Worm (Caenorhabditis elegans) whole organism, L4 larva: ENCODE results near the gene F13H10.1.

ENCODE experiments used
- F10B5.3 ChIP-seq: sonication (generic microtip); optimal IDR thresholded peaks from 2 replicates; lab custom pipeline; 2016; ENCODE audit warnings: mild to moderate bottlenecking, missing genetic modification characterization, missing compliant biosample characterization
- R02D3.7 ChIP-seq: fragments of 150-350 bp; sonication (generic microtip); optimal IDR thresholded peaks from 3 replicates; lab custom pipeline; 2014; ENCODE audit warnings: missing biosample characterization, missing genetic modification characterization
- T20F7.1 ChIP-seq: fragments of 200-800 bp; sonication (Bioruptor generic); optimal IDR thresholded peaks from 2 replicates; lab custom pipeline; 2018; ENCODE audit warnings: mild to moderate bottlenecking, missing genetic modification characterization, missing compliant biosample characterization
- Y105C5A.15 ChIP-seq: fragments of 200-800 bp; sonication (Bioruptor generic); IDR thresholded peaks from 2 replicates; pipeline ENCODE4 v1.3.6; 2022; ENCODE audit warnings: missing genetic modification characterization, missing compliant biosample characterization
- ZK337.2 ChIP-seq: fragments of 200-800 bp; sonication (Bioruptor generic); IDR thresholded peaks from 2 replicates; pipeline ENCODE4 v1.3.6; 2022; ENCODE audit warnings: missing genetic modification reagents, missing genetic modification characterization, missing compliant biosample characterization
- aha-1 ChIP-seq: fragments of 150-350 bp; peaks from one replicate; lab custom pipeline; 2014; ENCODE audit warnings: missing biosample characterization, missing genetic modification characterization
- aly-2 ChIP-seq: sonication (generic microtip); optimal IDR thresholded peaks from 2 replicates; lab custom pipeline; 2018; ENCODE audit warnings: missing biosample characterization, missing genetic modification characterization
- arid-1 ChIP-seq: fragments of 200-800 bp; sonication (Bioruptor generic); conservative IDR thresholded peaks from 2 replicates; pipeline ENCODE4 v1.3.6; 2022; ENCODE audit warnings: missing genetic modification reagents, missing genetic modification characterization, missing compliant biosample characterization
- attf-4 ChIP-seq: sonication (generic microtip); optimal IDR thresholded peaks from 3 replicates; lab custom pipeline; 2017; ENCODE audit warnings: missing biosample characterization, missing genetic modification characterization
- ceh-44 ChIP-seq: fragments of 200-800 bp; sonication (Bioruptor generic); IDR thresholded peaks from 2 replicates; pipeline ENCODE4 v1.3.6; 2022; ENCODE audit warnings: missing genetic modification reagents, missing genetic modification characterization, missing compliant biosample characterization
- ceh-62 ChIP-seq: sonication (generic microtip); optimal IDR thresholded peaks from 2 replicates; lab custom pipeline; 2017; ENCODE audit warnings: missing biosample characterization, missing genetic modification characterization
- cey-2 ChIP-seq: sonication (generic microtip); optimal IDR thresholded peaks from 3 replicates; lab custom pipeline; 2017; ENCODE audit warnings: missing genetic modification characterization, mild to moderate bottlenecking, missing compliant biosample characterization, antibody characterized with exemption, borderline replicate concordance; ENCODE audit not compliant: insufficient read depth
- ctbp-1 ChIP-seq: fragments of 200-800 bp; sonication (Bioruptor generic); IDR thresholded peaks from 2 replicates; pipeline ENCODE4 v1.3.6; 2022; ENCODE audit warnings: missing genetic modification reagents, missing genetic modification characterization, missing compliant biosample characterization
- daf-19 ChIP-seq: fragments of 200-800 bp; sonication (Bioruptor generic); conservative IDR thresholded peaks from 2 replicates; pipeline ENCODE4 v1.3.6; 2022; ENCODE audit warnings: missing genetic modification characterization, missing compliant biosample characterization
- daf-8 ChIP-seq: fragments of 200-800 bp; sonication (Bioruptor generic); IDR thresholded peaks from 2 replicates; pipeline ENCODE4 v1.3.6; 2022; ENCODE audit warnings: missing genetic modification characterization, missing compliant biosample characterization
- dmd-6 ChIP-seq: fragments of 200-800 bp; sonication (Bioruptor generic); IDR thresholded peaks from 2 replicates; pipeline ENCODE4 v1.3.6; 2022; ENCODE audit warnings: missing genetic modification reagents, missing genetic modification characterization, missing compliant biosample characterization
- dve-1 ChIP-seq: sonication (generic microtip); optimal IDR thresholded peaks from 2 replicates; lab custom pipeline; 2017; ENCODE audit warnings: antibody characterized with exemption, mild to moderate bottlenecking, missing genetic modification characterization, missing compliant biosample characterization; ENCODE audit not compliant: insufficient read depth
- egl-27 ChIP-seq: sonication (generic microtip); optimal IDR thresholded peaks from 3 replicates; lab custom pipeline; 2017; ENCODE audit warnings: missing biosample characterization, missing genetic modification reagents, missing genetic modification characterization
- fos-1 ChIP-seq: fragments of 150-350 bp; optimal IDR thresholded peaks from 2 replicates; lab custom pipeline; 2014; ENCODE audit warnings: missing biosample characterization, missing genetic modification characterization
- hif-1 ChIP-seq, 2 experiments: sonication (generic microtip); optimal IDR thresholded peaks; 2 replicates each; lab custom pipeline; 2016 to 2017; ENCODE audit warnings: missing compliant biosample characterization in 2 of 2, missing genetic modification characterization in 2 of 2, missing genetic modification reagents in 2 of 2, missing genotype in 2 of 2, mild to moderate bottlenecking in 1 of 2
- hlh-11 ChIP-seq: fragments of 200-800 bp; sonication (Bioruptor generic); optimal IDR thresholded peaks from 2 replicates; lab custom pipeline; 2018; ENCODE audit warnings: mild to moderate bottlenecking, missing genetic modification characterization, missing compliant biosample characterization
- hlh-30 ChIP-seq: sonication (generic microtip); optimal IDR thresholded peaks from 2 replicates; lab custom pipeline; 2017; ENCODE audit warnings: antibody characterized with exemption, mild to moderate bottlenecking, missing genetic modification characterization, missing compliant biosample characterization; ENCODE audit not compliant: insufficient read depth
- lim-7 ChIP-seq: fragments of 200-800 bp; sonication (Bioruptor generic); IDR thresholded peaks from 2 replicates; pipeline ENCODE4 v1.3.6; 2022; ENCODE audit warnings: missing genetic modification characterization, missing compliant biosample characterization
- lin-13 ChIP-seq: fragments of 150-350 bp; optimal IDR thresholded peaks from 2 replicates; lab custom pipeline; 2014; ENCODE audit warnings: missing biosample characterization, missing genetic modification reagents, missing genetic modification characterization
- lin-15B ChIP-seq: fragments of 150-350 bp; sonication (generic microtip); optimal IDR thresholded peaks from 3 replicates; lab custom pipeline; 2014; ENCODE audit warnings: missing biosample characterization, missing genetic modification characterization
- lin-29 ChIP-seq: fragments of 200-800 bp; sonication (Bioruptor generic); IDR thresholded peaks from 2 replicates; pipeline ENCODE4 v1.3.6; 2022; ENCODE audit warnings: missing genetic modification reagents, missing genetic modification characterization, missing compliant biosample characterization
- lin-38 ChIP-seq: fragments of 200-800 bp; sonication (Bioruptor generic); IDR thresholded peaks from 2 replicates; pipeline ENCODE4 v1.3.6; 2022; ENCODE audit warnings: missing genetic modification reagents, missing genetic modification characterization, missing compliant biosample characterization
- lin-39 ChIP-seq: fragments of 150-350 bp; optimal IDR thresholded peaks from 2 replicates; lab custom pipeline; 2014; ENCODE audit warnings: missing biosample characterization, missing genetic modification reagents, missing genetic modification characterization
- lir-3 ChIP-seq: sonication (generic microtip); optimal IDR thresholded peaks from 2 replicates; lab custom pipeline; 2016; ENCODE audit warnings: mild to moderate bottlenecking, missing genetic modification characterization, missing compliant biosample characterization
- madf-5 ChIP-seq, 2 experiments: fragments of 200-800 bp; sonication (Bioruptor generic); IDR thresholded peaks; 2 replicates each; pipeline ENCODE4 v1.3.6; 2022; ENCODE audit warnings: missing compliant biosample characterization in 2 of 2, missing genetic modification characterization in 2 of 2
- madf-9 ChIP-seq: fragments of 200-800 bp; sonication (Bioruptor generic); conservative IDR thresholded peaks from 2 replicates; pipeline ENCODE4 v1.3.6; 2022; ENCODE audit warnings: missing genetic modification reagents, missing genetic modification characterization, missing compliant biosample characterization
- mdl-1 ChIP-seq, 2 experiments: fragments of 150-350 bp in 1 of 2; sonication (generic microtip) in 1 of 2; optimal IDR thresholded peaks; 2 replicates each; lab custom pipeline; 2014 to 2017; ENCODE audit warnings: missing biosample characterization in 2 of 2, missing genetic modification characterization in 2 of 2
- mdt-29 ChIP-seq: fragments of 200-800 bp; sonication (Bioruptor generic); IDR thresholded peaks from 2 replicates; pipeline ENCODE4 v1.3.6; 2022; ENCODE audit warnings: missing genetic modification reagents, missing genetic modification characterization, missing compliant biosample characterization
- mes-2 ChIP-seq: sonication (generic microtip); optimal IDR thresholded peaks from 2 replicates; lab custom pipeline; 2016; ENCODE audit warnings: missing genotype, mild to moderate bottlenecking, missing genetic modification characterization, missing compliant biosample characterization; ENCODE audit not compliant: poor library complexity, severe bottlenecking
- mxl-2 ChIP-seq: fragments of 200-800 bp; sonication (Bioruptor generic); conservative IDR thresholded peaks from 2 replicates; pipeline ENCODE4 v1.3.6; 2022; ENCODE audit warnings: missing genetic modification reagents, missing genetic modification characterization, missing compliant biosample characterization
- mxl-3 ChIP-seq: fragments of 200-800 bp; sonication (Bioruptor generic); optimal IDR thresholded peaks from 2 replicates; lab custom pipeline; 2018; ENCODE audit warnings: mild to moderate bottlenecking, missing genetic modification characterization, missing compliant biosample characterization
- nhr-237 ChIP-seq: sonication (generic microtip); optimal IDR thresholded peaks from 2 replicates; lab custom pipeline; 2017; ENCODE audit warnings: missing biosample characterization, missing genetic modification characterization
- nhr-25 ChIP-seq: sonication (generic microtip); optimal IDR thresholded peaks from 2 replicates; lab custom pipeline; 2017; ENCODE audit warnings: missing genetic modification characterization, mild to moderate bottlenecking, missing compliant biosample characterization, antibody characterized with exemption, moderate library complexity, borderline replicate concordance; ENCODE audit not compliant: insufficient read depth
- nhr-28 ChIP-seq: fragments of 150-350 bp; optimal IDR thresholded peaks from 2 replicates; lab custom pipeline; 2014; ENCODE audit warnings: missing biosample characterization, missing genetic modification characterization
- nhr-42 ChIP-seq: fragments of 200-800 bp; sonication (Bioruptor generic); IDR thresholded peaks from 2 replicates; pipeline ENCODE4 v1.3.6; 2022; ENCODE audit warnings: missing genetic modification characterization, missing compliant biosample characterization
- nhr-48 ChIP-seq: sonication (generic microtip); optimal IDR thresholded peaks from 2 replicates; lab custom pipeline; 2016; ENCODE audit warnings: mild to moderate bottlenecking, missing genetic modification characterization, missing compliant biosample characterization
- nhr-77 ChIP-seq: fragments of 150-350 bp; optimal IDR thresholded peaks from 2 replicates; lab custom pipeline; 2014; ENCODE audit warnings: missing biosample characterization, missing genetic modification characterization
- php-3 ChIP-seq: fragments of 200-800 bp; sonication (Bioruptor generic); IDR thresholded peaks from 2 replicates; pipeline ENCODE4 v1.3.6; 2022; ENCODE audit warnings: missing genetic modification reagents, missing genetic modification characterization, missing compliant biosample characterization
- saeg-2 ChIP-seq: fragments of 200-800 bp; sonication (Bioruptor generic); IDR thresholded peaks from 2 replicates; pipeline ENCODE4 v1.3.6; 2022; ENCODE audit warnings: missing genetic modification reagents, missing genetic modification characterization, missing compliant biosample characterization
- skn-1 ChIP-seq: fragments of 150-350 bp; optimal IDR thresholded peaks from 2 replicates; lab custom pipeline; 2014; ENCODE audit warnings: missing biosample characterization, missing genetic modification characterization
- spr-1 ChIP-seq: sonication (generic microtip); optimal IDR thresholded peaks from 2 replicates; lab custom pipeline; 2016; ENCODE audit warnings: mild to moderate bottlenecking, missing genetic modification characterization, missing compliant biosample characterization
- unc-130 ChIP-seq: sonication (generic microtip); optimal IDR thresholded peaks from 2 replicates; lab custom pipeline; 2016; ENCODE audit warnings: missing genetic modification reagents, missing genetic modification characterization, missing compliant biosample characterization
- unc-62 ChIP-seq, 3 experiments: fragments of 150-350 bp in 1 of 3; sonication (generic microtip); optimal IDR thresholded peaks in 2 of 3; peaks in 1 of 3; 1 replicate in 1 of 3; 2 replicates in 2 of 3; lab custom pipeline; 2014 to 2017; ENCODE audit warnings: missing biosample characterization in 3 of 3, missing genetic modification characterization in 3 of 3, missing genetic modification reagents in 3 of 3, missing genotype in 1 of 3
- zip-2 ChIP-seq: fragments of 150-350 bp; optimal IDR thresholded peaks from 2 replicates; lab custom pipeline; 2014; ENCODE audit warnings: missing biosample characterization, missing genetic modification characterization
- ztf-11 ChIP-seq: fragments of 150-350 bp; optimal IDR thresholded peaks from 2 replicates; lab custom pipeline; 2014; ENCODE audit warnings: missing biosample characterization, missing genetic modification characterization

The F13H10.1 gene

DNA sequence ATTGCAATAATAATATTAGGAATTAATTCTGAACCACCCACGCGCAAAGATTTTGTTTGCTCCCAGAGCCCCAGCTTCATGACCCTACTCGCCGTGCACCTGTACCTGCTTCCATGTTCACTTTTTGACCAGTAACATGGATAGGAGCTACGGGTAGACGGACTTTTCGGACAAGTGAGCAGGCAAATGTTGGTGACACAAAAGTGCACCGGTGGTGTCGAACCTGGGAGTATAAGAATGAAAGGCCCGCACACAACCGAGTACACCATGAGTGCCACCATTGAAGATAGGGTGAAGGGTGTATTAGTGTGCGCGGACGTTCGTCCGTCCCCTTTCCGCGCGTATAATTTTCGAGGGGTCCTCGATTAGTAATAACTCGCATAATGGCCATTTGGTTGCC is 21.6 kb downstream of the F13H10.1 start (continued):
- no peak for TF ChIP-seq attf-4 (tag; lab: Kevin White, UChicago)
- no peak for TF ChIP-seq dve-1
- peak; percentile 65; the same call in 1 of the 2 replicates for TF ChIP-seq ZK337.2 (GFP tag; lab: Robert Waterston, UW)
- peak in 1 of 2 experiments; percentile 54 for TF ChIP-seq hif-1 (tag; optimal IDR thresholded peaks at IDR 0.05; lab: Kevin White, UChicago)
- no peak for TF ChIP-seq R02D3.7
- peak; percentile 75 for TF ChIP-seq unc-130 (GFP tag; lab: Kevin White, UChicago)
- peak; percentile 77; the same call in 1 of the 2 replicates for TF ChIP-seq Y105C5A.15 (GFP tag; lab: Robert Waterston, UW)
- no peak for TF ChIP-seq saeg-2 (GFP tag; lab: Robert Waterston, UW)
- TF ChIP-seq lin-39 (tag; lab: Kevin White, UChicago) = no peak
- peak; percentile 43 for TF ChIP-seq nhr-48 (tag; lab: Kevin White, UChicago)
- peak; percentile 79 for TF ChIP-seq php-3 (GFP tag; lab: Robert Waterston, UW)
- TF ChIP-seq mes-2 (tag; lab: Kevin White, UChicago) = peak; percentile 79
- TF ChIP-seq aly-2 (tag; lab: Kevin White, UChicago) = no peak
- no peak for TF ChIP-seq skn-1 (tag; lab: Kevin White, UChicago)
- TF ChIP-seq nhr-28 (tag; lab: Kevin White, UChicago) = no peak
- no peak for TF ChIP-seq lin-15B (tag; lab: Kevin White, UChicago)
- peak; percentile 17 for TF ChIP-seq lir-3 (tag; lab: Kevin White, UChicago)
- TF ChIP-seq mdt-29 (GFP tag; lab: Robert Waterston, UW) = peak; percentile 57; the same call in 1 of the 2 replicates
- TF ChIP-seq T20F7.1 (GFP tag; lab: Kevin White, UChicago) = peak; percentile 31
- no peak for TF ChIP-seq hlh-30 (tag; lab: Kevin White, UChicago)
- peak; percentile 77 for TF ChIP-seq spr-1 (tag; lab: Kevin White, UChicago)
- TF ChIP-seq aha-1 (tag; lab: Kevin White, UChicago) = no peak
- no peak for TF ChIP-seq fos-1 (tag; lab: Kevin White, UChicago)
- no peak for TF ChIP-seq mdl-1 (tag; optimal IDR thresholded peaks at IDR 0.05; lab: Kevin White, UChicago)
- peak; percentile 75 for TF ChIP-seq mxl-3 (GFP tag; lab: Kevin White, UChicago)
- no peak for TF ChIP-seq zip-2 (tag; lab: Kevin White, UChicago)
- peak; percentile 96 for TF ChIP-seq lim-7 (GFP tag; lab: Robert Waterston, UW)
- TF ChIP-seq dmd-6 = 0 out of 2 replicates have a peak, but pooled peaks have one; percentile 20
- peak; percentile 28 to 76; a peak in 1 of 4 replicates for TF ChIP-seq madf-5 (GFP tag; IDR thresholded peaks at IDR 0.05; lab: Robert Waterston, UW)
- TF ChIP-seq arid-1 (GFP tag; lab: Robert Waterston, UW) = peak; percentile 74
- no peak for TF ChIP-seq cey-2 (tag; lab: Kevin White, UChicago)
- TF ChIP-seq madf-9 (GFP tag; lab: Robert Waterston, UW) = peak; percentile 74
- peak; percentile 88 for TF ChIP-seq ctbp-1 (GFP tag; lab: Robert Waterston, UW)
- TF ChIP-seq lin-38 = peak; percentile 78
- TF ChIP-seq daf-8 = no peak
- TF ChIP-seq F10B5.3 (tag; lab: Kevin White, UChicago) = peak; percentile 35
- TF ChIP-seq hlh-11 = no peak
- TF ChIP-seq nhr-77 (tag; lab: Kevin White, UChicago) = no peak
- no peak for TF ChIP-seq ceh-62 (tag; lab: Kevin White, UChicago)
- TF ChIP-seq ceh-44 = peak; percentile 91
- peak; percentile 85 for TF ChIP-seq daf-19 (GFP tag; lab: Robert Waterston, UW)
- TF ChIP-seq mxl-2 (GFP tag; lab: Robert Waterston, UW) = 0 out of 2 replicates have a peak, but pooled peaks have one; percentile 23
- TF ChIP-seq egl-27 (tag; lab: Kevin White, UChicago) = no peak
- TF ChIP-seq unc-62 (GFP tag; optimal IDR thresholded peaks at IDR 0.05 in 1 of 2; lab: Kevin White, UChicago) = peak in 1 of 2 experiments; percentile 24
- no peak for TF ChIP-seq unc-62 (tag; optimal IDR thresholded peaks at IDR 0.05; lab: Kevin White, UChicago)
- TF ChIP-seq nhr-42 (GFP tag; lab: Robert Waterston, UW) = peak; percentile 50; the same call in 1 of the 2 replicates
- TF ChIP-seq nhr-25 (tag; lab: Kevin White, UChicago) = no peak
- TF ChIP-seq ztf-11 (tag; lab: Kevin White, UChicago) = no peak
- 0 out of 2 replicates have a peak, but pooled peaks have one; percentile 32 for TF ChIP-seq lin-29 (GFP tag; lab: Robert Waterston, UW)
- no peak for TF ChIP-seq nhr-237 (tag; lab: Kevin White, UChicago)
- no peak for TF ChIP-seq lin-13 (GFP tag; lab: Kevin White, UChicago)
